Fruit fly (Drosophila melanogaster) whole organism, wandering third instar larva: Measurements from ENCODE around the gene mura.

Experiments
- Abd-B ChIP-seq: fragments of >200 bp; optimal IDR thresholded peaks from 2 replicates; lab custom pipeline; 2017; ENCODE audit warnings: missing biosample characterization, missing genetic modification characterization
- CG32264 ChIP-seq: fragments of 200-800 bp; sonication (Bioruptor generic); optimal IDR thresholded peaks from 2 replicates; lab custom pipeline; 2016; ENCODE audit warnings: missing biosample characterization, missing genetic modification characterization
- CG9705 ChIP-seq: fragments of 200-800 bp; sonication (Bioruptor generic); optimal IDR thresholded peaks from 2 replicates; lab custom pipeline; 2018; ENCODE audit warnings: missing biosample characterization, mild to moderate bottlenecking, missing genetic modification characterization
- CrebA ChIP-seq: fragments of 200-800 bp; sonication (Bioruptor generic); optimal IDR thresholded peaks from 2 replicates; lab custom pipeline; 2016; ENCODE audit warnings: missing biosample characterization, mild to moderate bottlenecking, missing genetic modification characterization, borderline replicate concordance
- Dfd ChIP-seq: fragments of >200 bp; optimal IDR thresholded peaks from 2 replicates; lab custom pipeline; 2017; ENCODE audit warnings: missing biosample characterization, missing genetic modification characterization
- Dif ChIP-seq: fragments of 200-275, 200-300 bp; sonication (Bioruptor generic); optimal IDR thresholded peaks from 2 replicates; lab custom pipeline; 2018; ENCODE audit warnings: missing biosample characterization, missing genetic modification characterization; ENCODE audit not compliant: partially characterized antibody
- GATAd ChIP-seq: sonication (Bioruptor generic); optimal IDR thresholded peaks from 2 replicates; lab custom pipeline; 2016; ENCODE audit warnings: missing biosample characterization, missing genetic modification characterization
- HLH106 ChIP-seq: fragments of 200-800 bp; optimal IDR thresholded peaks from 3 replicates; lab custom pipeline; 2019; ENCODE audit warnings: missing biosample characterization, mild to moderate bottlenecking, missing genetic modification characterization, moderate library complexity
- Hnf4 ChIP-seq: fragments of 200-800 bp; sonication (Bioruptor generic); optimal IDR thresholded peaks from 2 replicates; lab custom pipeline; 2016; ENCODE audit warnings: missing biosample characterization, mild to moderate bottlenecking, missing genetic modification characterization
- Hr78 ChIP-seq: fragments of >200 bp; optimal IDR thresholded peaks from 2 replicates; lab custom pipeline; 2017; ENCODE audit warnings: missing biosample characterization, missing genetic modification characterization
- Hr83 ChIP-seq: fragments of 200-300 bp; sonication (Bioruptor generic); optimal IDR thresholded peaks from 2 replicates; lab custom pipeline; 2016; ENCODE audit warnings: missing biosample characterization, mild to moderate bottlenecking, missing genetic modification characterization, moderate library complexity; ENCODE audit not compliant: poor library complexity, severe bottlenecking
- Jra ChIP-seq: sonication (Bioruptor generic); optimal IDR thresholded peaks from 2 replicates; lab custom pipeline; 2016; ENCODE audit warnings: missing biosample characterization, missing genetic modification characterization
- Mio ChIP-seq: sonication (Bioruptor generic); optimal IDR thresholded peaks from 2 replicates; lab custom pipeline; 2016; ENCODE audit warnings: missing biosample characterization, missing genetic modification characterization
- Myc ChIP-seq: fragments of >200 bp; optimal IDR thresholded peaks from 2 replicates; lab custom pipeline; 2017
- N ChIP-seq: fragments of >200 bp; optimal IDR thresholded peaks from 2 replicates; lab custom pipeline; 2018; ENCODE audit warnings: missing biosample characterization, missing external identifiers, missing genetic modification characterization
- OdsH ChIP-seq: fragments of 200-800 bp; sonication (Bioruptor generic); optimal IDR thresholded peaks from 2 replicates; lab custom pipeline; 2016; ENCODE audit warnings: missing biosample characterization, mild to moderate bottlenecking, missing genetic modification characterization
- Rel ChIP-seq, 2 experiments: fragments of 200-800 bp; sonication (Bioruptor generic) in 1 of 2; optimal IDR thresholded peaks; 2 replicates in 1 of 2; 3 replicates in 1 of 2; lab custom pipeline; 2016 to 2019; ENCODE audit warnings: mild to moderate bottlenecking in 2 of 2, missing biosample characterization in 2 of 2, missing genetic modification characterization in 2 of 2, moderate library complexity in 1 of 2
- Sp1 ChIP-seq: fragments of 200-800 bp; sonication (Bioruptor generic); optimal IDR thresholded peaks from 3 replicates; lab custom pipeline; 2019; ENCODE audit warnings: missing biosample characterization, mild to moderate bottlenecking, missing genetic modification characterization, moderate library complexity
- Vsx2 ChIP-seq: fragments of 200-300, 225-300 bp; sonication (Bioruptor generic); optimal IDR thresholded peaks from 2 replicates; lab custom pipeline; 2018; ENCODE audit warnings: missing biosample characterization, missing genetic modification characterization; ENCODE audit not compliant: partially characterized antibody
- br ChIP-seq: fragments of 200-800 bp; sonication (Bioruptor generic); optimal IDR thresholded peaks from 2 replicates; lab custom pipeline; 2016; ENCODE audit warnings: missing biosample characterization, missing genetic modification characterization
- brk ChIP-seq: fragments of 200-800 bp; sonication (Bioruptor generic); optimal IDR thresholded peaks from 2 replicates; lab custom pipeline; 2016; ENCODE audit warnings: missing biosample characterization, mild to moderate bottlenecking, missing genetic modification characterization
- dl ChIP-seq, 2 experiments: fragments of 175-275, 200-275 bp in 1 of 2; fragments of 200-275 bp in 1 of 2; sonication (Bioruptor generic); optimal IDR thresholded peaks; lab custom pipeline; 2018; ENCODE audit warnings: mild to moderate bottlenecking in 2 of 2, missing biosample characterization in 2 of 2, missing genetic modification characterization in 2 of 2, moderate library complexity in 2 of 2; ENCODE audit not compliant: partially characterized antibody in 2 of 2, insufficient read depth in 1 of 2
- dmrt93B ChIP-seq: fragments of 200-800 bp; sonication (Bioruptor generic); optimal IDR thresholded peaks from 2 replicates; lab custom pipeline; 2018; ENCODE audit warnings: missing biosample characterization, mild to moderate bottlenecking, missing genetic modification characterization
- dsf ChIP-seq: sonication (Bioruptor generic); optimal IDR thresholded peaks from 2 replicates; lab custom pipeline; 2016; ENCODE audit warnings: missing biosample characterization, missing genetic modification characterization, borderline replicate concordance
- ey ChIP-seq: fragments of 200-800 bp; sonication (Bioruptor generic); optimal IDR thresholded peaks from 2 replicates; lab custom pipeline; 2016; ENCODE audit warnings: missing biosample characterization, missing genetic modification characterization
- foxo ChIP-seq, 2 experiments: fragments of 200-800 bp; sonication (Bioruptor generic); optimal IDR thresholded peaks; 2 replicates in 1 of 2; 3 replicates in 1 of 2; lab custom pipeline; 2016 to 2017; ENCODE audit warnings: missing biosample characterization in 2 of 2, missing genetic modification characterization in 2 of 2
- fru ChIP-seq: fragments of 200-800 bp; sonication (Bioruptor generic); optimal IDR thresholded peaks from 3 replicates; lab custom pipeline; 2016; ENCODE audit warnings: missing biosample characterization, mild to moderate bottlenecking, missing genetic modification characterization
- h ChIP-seq: fragments of 200-800 bp; sonication (Bioruptor generic); optimal IDR thresholded peaks from 3 replicates; lab custom pipeline; 2016; ENCODE audit warnings: missing biosample characterization, mild to moderate bottlenecking, missing genetic modification characterization
- jim ChIP-seq: fragments of 175-275, 200-325 bp; sonication (Bioruptor generic); optimal IDR thresholded peaks from 2 replicates; lab custom pipeline; 2016; ENCODE audit warnings: missing biosample characterization, mild to moderate bottlenecking, missing genetic modification characterization
- lola ChIP-seq: fragments of >200 bp; optimal IDR thresholded peaks from 2 replicates; lab custom pipeline; 2017; ENCODE audit warnings: missing biosample characterization, missing genetic modification characterization
- pan ChIP-seq: fragments of >200 bp; optimal IDR thresholded peaks from 2 replicates; lab custom pipeline; 2017
- psq ChIP-seq: fragments of 200-800 bp; sonication (Bioruptor generic); optimal IDR thresholded peaks from 3 replicates; lab custom pipeline; 2017; ENCODE audit warnings: missing biosample characterization, mild to moderate bottlenecking, missing genetic modification characterization, moderate library complexity
- rgr ChIP-seq: fragments of 200-800 bp; sonication (Bioruptor generic); optimal IDR thresholded peaks from 3 replicates; lab custom pipeline; 2016; ENCODE audit warnings: missing biosample characterization, mild to moderate bottlenecking, missing genetic modification characterization
- sage ChIP-seq: fragments of 200-800 bp; sonication (Bioruptor generic); optimal IDR thresholded peaks from 2 replicates; lab custom pipeline; 2016; ENCODE audit warnings: missing biosample characterization, mild to moderate bottlenecking, missing genetic modification characterization
- sv ChIP-seq: fragments of 200-800 bp; sonication (Bioruptor generic); optimal IDR thresholded peaks from 3 replicates; lab custom pipeline; 2016; ENCODE audit warnings: missing biosample characterization, missing genetic modification characterization
- tai ChIP-seq: sonication (Bioruptor generic); optimal IDR thresholded peaks from 2 replicates; lab custom pipeline; 2016; ENCODE audit warnings: missing biosample characterization, missing genetic modification characterization
- usp ChIP-seq: fragments of >200 bp; optimal IDR thresholded peaks from 2 replicates; lab custom pipeline; 2017; ENCODE audit warnings: missing biosample characterization, missing genetic modification characterization
- woc ChIP-seq: sonication (Bioruptor generic); optimal IDR thresholded peaks from 2 replicates; lab custom pipeline; 2016; ENCODE audit warnings: missing biosample characterization, mild to moderate bottlenecking, missing genetic modification characterization

The mura gene

DNA sequence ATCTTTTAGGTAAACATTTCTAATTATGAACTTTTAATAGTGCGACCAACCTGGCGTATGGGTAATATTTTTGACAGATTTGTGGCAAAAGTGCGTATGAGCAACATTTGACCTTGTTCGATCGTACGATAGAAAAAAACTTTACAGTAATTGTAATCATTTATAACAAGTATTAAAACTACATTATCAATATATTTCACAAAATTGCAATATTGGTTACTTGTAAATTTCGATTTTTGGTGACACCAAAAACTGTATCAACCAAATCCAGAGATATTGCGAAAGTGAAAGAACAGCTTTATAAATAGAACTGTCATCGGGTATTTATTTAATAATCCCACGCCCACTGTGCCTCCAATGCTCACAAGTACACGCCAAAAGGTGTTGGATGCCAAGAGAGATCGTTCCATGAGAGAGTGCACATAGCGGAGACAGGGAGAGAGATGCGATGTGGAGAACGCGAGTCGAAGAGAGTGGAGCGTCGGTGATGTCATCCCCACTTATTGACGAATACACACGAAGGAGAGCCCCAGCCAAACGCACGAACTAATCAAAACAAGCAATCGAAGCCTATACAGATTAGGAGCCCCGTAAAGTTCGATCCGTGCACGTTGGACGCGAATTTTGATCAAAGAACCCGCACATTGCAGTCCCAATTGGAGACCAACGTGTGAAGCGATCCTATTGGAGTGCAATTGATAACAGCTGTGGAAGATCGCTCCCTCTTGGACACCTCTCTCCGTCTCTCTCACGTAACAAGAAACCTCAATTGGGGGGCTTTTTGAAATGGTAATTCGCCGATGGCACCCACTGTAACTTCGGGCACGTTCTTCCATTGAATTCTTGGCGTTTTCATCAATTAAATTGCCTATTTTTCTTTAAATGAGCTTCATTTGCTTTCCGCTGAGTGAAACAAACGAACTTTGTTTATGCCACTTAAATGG is 18.2 kb downstream of the mura start:
- no peak for TF ChIP-seq jim (GFP tag; lab: Kevin White, UChicago)
- peak; percentile 95 for TF ChIP-seq rgr (GFP tag; lab: Kevin White, UChicago)
- TF ChIP-seq Jra: peak; percentile 96
- TF ChIP-seq dl (GFP tag; optimal IDR thresholded peaks at IDR 0.05; lab: Kevin White, UChicago; ENCODE audit: insufficient read depth in 1 of 2, partially characterized antibody in 2 of 2): peak; percentile 89 to 97
- peak; percentile 76 to 98 for TF ChIP-seq foxo (GFP tag; optimal IDR thresholded peaks at IDR 0.05; lab: Kevin White, UChicago)
- peak; percentile 54 for TF ChIP-seq GATAd (GFP tag; lab: Kevin White, UChicago)
- TF ChIP-seq sage (GFP tag; lab: Kevin White, UChicago): peak; percentile 47
- no peak for TF ChIP-seq N
- peak; percentile 97 for TF ChIP-seq OdsH (GFP tag; lab: Kevin White, UChicago)
- peak; percentile 65 for TF ChIP-seq Hr83 (GFP tag; lab: Kevin White, UChicago)
- TF ChIP-seq Vsx2: peak; percentile 87
- TF ChIP-seq Myc: no peak
- peak; percentile 98 for TF ChIP-seq Dif (GFP tag; lab: Kevin White, UChicago)
- TF ChIP-seq CG32264 (GFP tag; lab: Kevin White, UChicago): peak; percentile 82
- TF ChIP-seq Abd-B (GFP tag; lab: Kevin White, UChicago): no peak
- TF ChIP-seq Mio (GFP tag; lab: Kevin White, UChicago): peak; percentile 64
- peak; percentile 85 for TF ChIP-seq Hnf4 (GFP tag; lab: Kevin White, UChicago)
- TF ChIP-seq HLH106 (tag; lab: Kevin White, UChicago): peak; percentile 96
- TF ChIP-seq CG9705 (GFP tag; lab: Kevin White, UChicago): peak; percentile 94
- no peak for TF ChIP-seq Dfd (GFP tag; lab: Kevin White, UChicago)
- peak; percentile 97 for TF ChIP-seq woc
- peak; percentile 79 for TF ChIP-seq sv (GFP tag; lab: Kevin White, UChicago)
- peak; percentile 96 for TF ChIP-seq ey (GFP tag; lab: Kevin White, UChicago)
- peak; percentile 18 for TF ChIP-seq usp
- TF ChIP-seq lola (GFP tag; lab: Kevin White, UChicago): no peak
- TF ChIP-seq brk: peak; percentile 74
- TF ChIP-seq Rel (GFP tag; optimal IDR thresholded peaks at IDR 0.05; lab: Kevin White, UChicago): peak; percentile 69
- peak; percentile 74 for TF ChIP-seq Rel (tag; optimal IDR thresholded peaks at IDR 0.05; lab: Kevin White, UChicago)
- no peak for TF ChIP-seq pan (lab: Kevin White, UChicago)
- TF ChIP-seq CrebA: peak; percentile 74
- peak; percentile 95 for TF ChIP-seq h (GFP tag; lab: Kevin White, UChicago)
- peak; percentile 98 for TF ChIP-seq fru (GFP tag; lab: Kevin White, UChicago)
- peak; percentile 98 for TF ChIP-seq Sp1 (GFP tag; lab: Kevin White, UChicago)
- peak; percentile 97 for TF ChIP-seq dmrt93B (GFP tag; lab: Kevin White, UChicago)
- no peak for TF ChIP-seq Hr78
- TF ChIP-seq tai (GFP tag; lab: Kevin White, UChicago): peak; percentile 92
- TF ChIP-seq psq (GFP tag; lab: Kevin White, UChicago): peak; percentile 95
- peak; percentile 74 for TF ChIP-seq dsf
- peak; percentile 97 for TF ChIP-seq br (GFP tag; lab: Kevin White, UChicago)
